Fruit fly (Drosophila melanogaster) whole organism, pupa: ENCODE measurements around the gene CG14566.

Experiments
- CG15710 ChIP-seq: fragments of 200-800 bp; sonication (Bioruptor generic); optimal IDR thresholded peaks from 2 replicates; lab custom pipeline; 2018; ENCODE audit warnings: missing biosample characterization, mild to moderate bottlenecking, missing genetic modification characterization, moderate library complexity
- CG17806 ChIP-seq: fragments of 200-800 bp; sonication (Bioruptor generic); optimal IDR thresholded peaks from 2 replicates; lab custom pipeline; 2018; ENCODE audit warnings: missing biosample characterization, mild to moderate bottlenecking, missing genetic modification characterization, moderate library complexity
- CG32121 ChIP-seq: fragments of 200-800 bp; sonication (Bioruptor generic); IDR thresholded peaks from 2 replicates; pipeline ENCODE4 v1.3.6; 2022; ENCODE audit warnings: missing biosample characterization, missing genetic modification characterization
- CG8159 ChIP-seq: fragments of 200-800 bp; sonication (Bioruptor generic); optimal IDR thresholded peaks from 3 replicates; lab custom pipeline; 2018; ENCODE audit warnings: missing biosample characterization, mild to moderate bottlenecking, missing genetic modification characterization, moderate library complexity
- CG8301 ChIP-seq: fragments of 200-800 bp; sonication (Bioruptor generic); optimal IDR thresholded peaks from 2 replicates; lab custom pipeline; 2018; ENCODE audit warnings: missing biosample characterization, mild to moderate bottlenecking, missing genetic modification characterization
- EcR ChIP-seq: fragments of 200-800 bp; sonication (Bioruptor generic); optimal IDR thresholded peaks from 3 replicates; lab custom pipeline; 2019; ENCODE audit warnings: missing biosample characterization, missing genetic modification characterization, mild to moderate bottlenecking, moderate library complexity, missing genetic modification reagents
- Ets98B ChIP-seq: fragments of 200-800 bp; sonication (Bioruptor generic); IDR thresholded peaks from 2 replicates; pipeline ENCODE4 v1.3.6; 2022; ENCODE audit warnings: missing biosample characterization, missing genetic modification characterization
- Pif1A ChIP-seq: fragments of 200-800 bp; sonication (Bioruptor generic); optimal IDR thresholded peaks from 3 replicates; lab custom pipeline; 2016; ENCODE audit warnings: missing biosample characterization, missing genetic modification characterization
- Snoo ChIP-seq: fragments of 200-800 bp; sonication (Bioruptor generic); optimal IDR thresholded peaks from 3 replicates; lab custom pipeline; 2017; ENCODE audit warnings: missing biosample characterization, mild to moderate bottlenecking, missing genetic modification characterization, inconsistent platforms
- fd96Ca ChIP-seq: fragments of 200-800 bp; sonication (Bioruptor generic); IDR thresholded peaks from 3 replicates; pipeline ENCODE4 v1.3.6; 2022; ENCODE audit warnings: missing biosample characterization, missing genetic modification characterization
- gl ChIP-seq: fragments of 200-800 bp; sonication (Bioruptor generic); optimal IDR thresholded peaks from 2 replicates; lab custom pipeline; 2018; ENCODE audit warnings: missing biosample characterization, mild to moderate bottlenecking, missing genetic modification characterization
- rn ChIP-seq: fragments of 200-800 bp; sonication (Bioruptor generic); IDR thresholded peaks from 2 replicates; pipeline ENCODE4 v1.3.6; 2022; ENCODE audit warnings: missing biosample characterization, missing genetic modification characterization

dm6 chr3L:21694647-21695046 lies 45.5 kb downstream of the CG14566 start:
- TF ChIP-seq CG32121 = no peak
- TF ChIP-seq CG8159 (tag; lab: Kevin White, UChicago) = no peak
- no peak for TF ChIP-seq Snoo (tag; lab: Kevin White, UChicago)
- no peak for TF ChIP-seq fd96Ca (GFP tag; lab: Robert Waterston, UW)
- no peak for TF ChIP-seq gl (tag; lab: Kevin White, UChicago)
- TF ChIP-seq CG8301 = no peak
- TF ChIP-seq Pif1A (GFP tag; lab: Kevin White, UChicago) = no peak
- TF ChIP-seq CG15710 (tag; lab: Kevin White, UChicago) = no peak
- no peak for TF ChIP-seq rn (GFP tag; lab: Robert Waterston, UW)
- TF ChIP-seq CG17806 (tag; lab: Kevin White, UChicago) = no peak
- no peak for TF ChIP-seq EcR
- TF ChIP-seq Ets98B (GFP tag; lab: Robert Waterston, UW) = no peak
